Fruit fly (Drosophila melanogaster): ENCODE measurements around the gene CG32694.

Gene CG32694

dm6 chrX:10016724-10017123 lies 27.2 kb downstream of the CG32694 start, which contains the start of gene Cht6:
TSS of gene Cht6 (plus strand) at chrX:10016845.
- no peak for TF ChIP-seq Clk (GFP tag; optimal IDR thresholded peaks at IDR 0.05)
- TF ChIP-seq tj (GFP tag; optimal IDR thresholded peaks at IDR 0.05): no peak
- TF ChIP-seq Crg-1 (GFP tag; optimal IDR thresholded peaks at IDR 0.05): no peak
- no peak for TF ChIP-seq cic (GFP tag; optimal IDR thresholded peaks at IDR 0.05)
- no peak for TF ChIP-seq Mnt (GFP tag; optimal IDR thresholded peaks at IDR 0.05)

- TF ChIP-seq cnc (optimal IDR thresholded peaks at IDR 0.05) (no peak), CG5204 (GFP tag; optimal IDR thresholded peaks at IDR 0.05) (no peak), Mnt (GFP tag; optimal IDR thresholded peaks at IDR 0.05) (no peak), toe (GFP tag; optimal IDR thresholded peaks at IDR 0.05) (no peak), Hr96 (GFP tag; optimal IDR thresholded peaks at IDR 0.05) (no peak), CG7045 (GFP tag; optimal IDR thresholded peaks at IDR 0.05) (no peak), Clk (GFP tag; optimal IDR thresholded peaks at IDR 0.05) (no peak), kay (GFP tag; ENCODE audit: borderline replicate concordance) (no peak), ovo (GFP tag; optimal IDR thresholded peaks at IDR 0.05) (no peak), pad (GFP tag; optimal IDR thresholded peaks at IDR 0.05) (no peak), cic (GFP tag; optimal IDR thresholded peaks at IDR 0.05) (no peak), CG12768 (GFP tag; optimal IDR thresholded peaks at IDR 0.05) (no peak), tj (GFP tag; optimal IDR thresholded peaks at IDR 0.05) (no peak), CG14711 (tag; optimal IDR thresholded peaks at IDR 0.05) (no peak), Crg-1 (GFP tag; optimal IDR thresholded peaks at IDR 0.05) (no peak), CG7101 (tag; optimal IDR thresholded peaks at IDR 0.05) (no peak)
These were observed 31.4 kb downstream of the CG32694 start for dm6 chrX:10020857-10021256.

dm6 chrX:10021809-10022208 lies 32.3 kb downstream of the CG32694 start:
- no peak for TF ChIP-seq CG14711 (tag; optimal IDR thresholded peaks at IDR 0.05)
- no peak for TF ChIP-seq toe (GFP tag; optimal IDR thresholded peaks at IDR 0.05)
- no peak for TF ChIP-seq CG11617 (GFP tag; optimal IDR thresholded peaks at IDR 0.05)
- no peak for TF ChIP-seq CG1620 (GFP tag; optimal IDR thresholded peaks at IDR 0.05)
- TF ChIP-seq Crg-1 (GFP tag; optimal IDR thresholded peaks at IDR 0.05): no peak
- TF ChIP-seq CG12768 (GFP tag; optimal IDR thresholded peaks at IDR 0.05): no peak
- TF ChIP-seq tj (GFP tag; optimal IDR thresholded peaks at IDR 0.05): no peak
- no peak for TF ChIP-seq cic (GFP tag; optimal IDR thresholded peaks at IDR 0.05)
- no peak for TF ChIP-seq CG5204 (GFP tag; optimal IDR thresholded peaks at IDR 0.05)
- TF ChIP-seq CG33017 (tag; optimal IDR thresholded peaks at IDR 0.05): no peak
- TF ChIP-seq pad (GFP tag; optimal IDR thresholded peaks at IDR 0.05): no peak
- no peak for TF ChIP-seq bab1 (GFP tag; optimal IDR thresholded peaks at IDR 0.05)

- TF ChIP-seq CG1620 (GFP tag; optimal IDR thresholded peaks at IDR 0.05): no peak
- no peak for TF ChIP-seq toe (GFP tag; optimal IDR thresholded peaks at IDR 0.05)
- no peak for TF ChIP-seq CG11617 (GFP tag; optimal IDR thresholded peaks at IDR 0.05)
- no peak for TF ChIP-seq CG14711 (tag; optimal IDR thresholded peaks at IDR 0.05)
- no peak for TF ChIP-seq CG7101 (tag; optimal IDR thresholded peaks at IDR 0.05)
- TF ChIP-seq CG33017 (tag; optimal IDR thresholded peaks at IDR 0.05): no peak
- no peak for TF ChIP-seq Mnt (GFP tag; optimal IDR thresholded peaks at IDR 0.05)
- TF ChIP-seq CG5204 (GFP tag; optimal IDR thresholded peaks at IDR 0.05): no peak
- TF ChIP-seq CG12768 (GFP tag; optimal IDR thresholded peaks at IDR 0.05): no peak
These were observed 40.2 kb downstream of the CG32694 start for dm6 chrX:10029730-10030129.

- TF ChIP-seq CG5204 (GFP tag; optimal IDR thresholded peaks at IDR 0.05) (no peak), Mnt (GFP tag; optimal IDR thresholded peaks at IDR 0.05) (no peak), CG7045 (GFP tag; optimal IDR thresholded peaks at IDR 0.05) (no peak), Hr96 (GFP tag; optimal IDR thresholded peaks at IDR 0.05) (no peak), cic (GFP tag; optimal IDR thresholded peaks at IDR 0.05) (no peak), CG11617 (GFP tag; optimal IDR thresholded peaks at IDR 0.05) (no peak), ovo (GFP tag; optimal IDR thresholded peaks at IDR 0.05) (no peak), CG7101 (tag; optimal IDR thresholded peaks at IDR 0.05) (no peak), tj (GFP tag; optimal IDR thresholded peaks at IDR 0.05) (peak; percentile 63)
These were observed 50.0 kb downstream of the CG32694 start for dm6 chrX:10039528-10039927.

- no peak for TF ChIP-seq Crg-1 (GFP tag; optimal IDR thresholded peaks at IDR 0.05)
- TF ChIP-seq CG12768 (GFP tag; optimal IDR thresholded peaks at IDR 0.05): no peak
- no peak for TF ChIP-seq CG33017 (tag; optimal IDR thresholded peaks at IDR 0.05)
- TF ChIP-seq cnc (optimal IDR thresholded peaks at IDR 0.05): no peak
- no peak for TF ChIP-seq CG7045 (GFP tag; optimal IDR thresholded peaks at IDR 0.05)
- no peak for TF ChIP-seq CG7101 (tag; optimal IDR thresholded peaks at IDR 0.05)
- no peak for TF ChIP-seq kay (GFP tag; ENCODE audit: borderline replicate concordance)
- TF ChIP-seq CG11617 (GFP tag; optimal IDR thresholded peaks at IDR 0.05): no peak
These were observed 54.4 kb downstream of the CG32694 start for dm6 chrX:10043873-10044272.

- TF ChIP-seq cic (GFP tag; optimal IDR thresholded peaks at IDR 0.05): no peak
- no peak for TF ChIP-seq Mnt (GFP tag; optimal IDR thresholded peaks at IDR 0.05)
- no peak for TF ChIP-seq CG14711 (tag; optimal IDR thresholded peaks at IDR 0.05)
- no peak for TF ChIP-seq bab1 (GFP tag; optimal IDR thresholded peaks at IDR 0.05)
- no peak for TF ChIP-seq Hr96 (GFP tag; optimal IDR thresholded peaks at IDR 0.05)
- peak; percentile 98 for TF ChIP-seq tj (GFP tag; optimal IDR thresholded peaks at IDR 0.05)
- TF ChIP-seq ovo (GFP tag; optimal IDR thresholded peaks at IDR 0.05): no peak
These were observed 56.3 kb downstream of the CG32694 start for dm6 chrX:10045763-10046162.
